Fruit fly (Drosophila melanogaster) whole organism, embryonic: ENCODE results near the gene CG15418.

Experiments used
- ATbp ChIP-seq: fragments of 200-800 bp; sonication (Bioruptor generic); optimal IDR thresholded peaks from 2 replicates; lab custom pipeline; 2017; ENCODE audit warnings: missing biosample characterization, mild to moderate bottlenecking, missing genetic modification characterization, missing genetic modification reagents
- Atf6 ChIP-seq: fragments of 200-800 bp; sonication (Bioruptor generic); IDR thresholded peaks from 2 replicates; pipeline ENCODE4 v1.3.6; 2022; ENCODE audit warnings: missing biosample characterization, missing genetic modification characterization
- Awh ChIP-seq: fragments of 200-800 bp; sonication (Bioruptor generic); IDR thresholded peaks from 2 replicates; pipeline ENCODE4, ENCODE4 v1.3.6; 2022; ENCODE audit warnings: missing biosample characterization, missing genetic modification characterization
- CG10366 ChIP-seq: fragments of 200-800 bp; sonication (Bioruptor generic); IDR thresholded peaks from 2 replicates; pipeline ENCODE4 v1.3.6; 2022; ENCODE audit warnings: missing biosample characterization, missing genetic modification characterization
- CG11085 ChIP-seq: fragments of 200-800 bp; sonication (Bioruptor generic); IDR thresholded peaks from 2 replicates; pipeline ENCODE4 v1.3.6; 2022; ENCODE audit warnings: missing biosample characterization, missing genetic modification characterization
- CG15514 ChIP-seq: fragments of 200-800 bp; sonication (Bioruptor generic); optimal IDR thresholded peaks from 3 replicates; lab custom pipeline; 2017; ENCODE audit warnings: missing biosample characterization, missing genetic modification characterization, mild to moderate bottlenecking, moderate library complexity, missing genetic modification reagents
- CG17568 ChIP-seq: fragments of 200-800 bp; sonication (Bioruptor generic); optimal IDR thresholded peaks from 2 replicates; lab custom pipeline; 2018; ENCODE audit warnings: missing biosample characterization, mild to moderate bottlenecking, missing genetic modification characterization, moderate library complexity
- CG17802 ChIP-seq: fragments of 200-800 bp; sonication (Bioruptor generic); optimal IDR thresholded peaks from 2 replicates; lab custom pipeline; 2018; ENCODE audit warnings: missing biosample characterization, mild to moderate bottlenecking, missing genetic modification characterization, moderate library complexity
- CG18262 ChIP-seq: fragments of 200-800 bp; optimal IDR thresholded peaks from 3 replicates; lab custom pipeline; 2019; ENCODE audit warnings: missing biosample characterization, mild to moderate bottlenecking, missing genetic modification characterization, moderate library complexity
- CG18764 ChIP-seq: fragments of 200-800 bp; sonication (Bioruptor generic); optimal IDR thresholded peaks from 3 replicates; lab custom pipeline; 2016; ENCODE audit warnings: missing biosample characterization, missing genetic modification characterization
- CG2889 ChIP-seq: fragments of 200-800 bp; sonication (Bioruptor generic); IDR thresholded peaks from 3 replicates; pipeline ENCODE4 v1.3.6; 2022; ENCODE audit warnings: missing biosample characterization, missing genetic modification characterization
- CG3163 ChIP-seq: fragments of 200-800 bp; sonication (Bioruptor generic); optimal IDR thresholded peaks from 3 replicates; lab custom pipeline; 2016; ENCODE audit warnings: missing biosample characterization, missing genetic modification characterization
- CG34376 ChIP-seq: fragments of 200-800 bp; sonication (Bioruptor generic); optimal IDR thresholded peaks from 2 replicates; lab custom pipeline; 2018; ENCODE audit warnings: missing biosample characterization, mild to moderate bottlenecking, missing genetic modification characterization
- CG42726 ChIP-seq: fragments of 200-800 bp; sonication (Bioruptor generic); IDR thresholded peaks from 2 replicates; pipeline ENCODE4 v1.3.6; 2022; ENCODE audit warnings: missing biosample characterization, missing genetic modification characterization; ENCODE audit not compliant: partially characterized antibody
- CG43689 ChIP-seq: fragments of 200-800 bp; sonication (Bioruptor generic); IDR thresholded peaks from 2 replicates; pipeline ENCODE4 v1.3.6; 2022; ENCODE audit warnings: missing biosample characterization, missing genetic modification characterization
- CG4424 ChIP-seq: fragments of 200-800 bp; sonication (Bioruptor generic); optimal IDR thresholded peaks from 3 replicates; lab custom pipeline; 2016; ENCODE audit warnings: missing biosample characterization, missing genetic modification characterization
- CG7745 ChIP-seq: fragments of 200-800 bp; sonication (Bioruptor generic); optimal IDR thresholded peaks from 2 replicates; lab custom pipeline; 2018; ENCODE audit warnings: missing biosample characterization, mild to moderate bottlenecking, missing genetic modification characterization, moderate library complexity
- Drgx ChIP-seq: fragments of 200-800 bp; sonication (Bioruptor generic); IDR thresholded peaks from 2 replicates; pipeline ENCODE4 v1.3.6; 2022; ENCODE audit warnings: missing biosample characterization, missing genetic modification characterization
- E2f2 ChIP-seq: fragments of 200-800 bp; sonication (Bioruptor generic); IDR thresholded peaks from 2 replicates; pipeline ENCODE4 v1.3.6; 2022; ENCODE audit warnings: missing biosample characterization, missing genetic modification characterization
- Elba2 ChIP-seq: fragments of 200-800 bp; sonication (Bioruptor generic); optimal IDR thresholded peaks from 3 replicates; lab custom pipeline; 2016; ENCODE audit warnings: missing biosample characterization, missing genetic modification characterization
- Hand ChIP-seq: fragments of 200-800 bp; sonication (Bioruptor generic); optimal IDR thresholded peaks from 2 replicates; lab custom pipeline; 2017; ENCODE audit warnings: mild to moderate bottlenecking, missing biosample characterization, missing genetic modification reagents, missing genetic modification characterization
- Hey ChIP-seq: fragments of 200-800 bp; sonication (Bioruptor generic); optimal IDR thresholded peaks from 3 replicates; lab custom pipeline; 2018; ENCODE audit warnings: missing biosample characterization, mild to moderate bottlenecking, missing genetic modification characterization
- Jarid2 ChIP-seq: fragments of 200-800 bp; sonication (Bioruptor generic); optimal IDR thresholded peaks from 3 replicates; lab custom pipeline; 2017; ENCODE audit warnings: mild to moderate bottlenecking, missing biosample characterization, missing genetic modification reagents, missing genetic modification characterization
- Mad ChIP-seq: fragments of 200-800 bp; sonication (Bioruptor generic); optimal IDR thresholded peaks from 2 replicates; lab custom pipeline; 2016; ENCODE audit warnings: missing biosample characterization, missing genetic modification characterization
- Myb ChIP-seq: fragments of 200-800 bp; sonication (Bioruptor generic); optimal IDR thresholded peaks from 2 replicates; lab custom pipeline; 2016; ENCODE audit warnings: missing biosample characterization, missing genetic modification characterization
- NC2β ChIP-seq: fragments of 200-800 bp; sonication (Bioruptor generic); optimal IDR thresholded peaks from 2 replicates; lab custom pipeline; 2016; ENCODE audit warnings: missing biosample characterization, missing genetic modification characterization
- TFAM ChIP-seq: fragments of 200-800 bp; sonication (Bioruptor generic); optimal IDR thresholded peaks from 2 replicates; lab custom pipeline; 2017; ENCODE audit warnings: missing biosample characterization, missing genetic modification characterization, inconsistent platforms
- ac ChIP-seq: fragments of 200-800 bp; sonication (Bioruptor generic); optimal IDR thresholded peaks from 3 replicates; lab custom pipeline; 2017; ENCODE audit warnings: missing biosample characterization, mild to moderate bottlenecking, missing genetic modification characterization
- bab2 ChIP-seq: fragments of 200-800 bp; sonication (Bioruptor generic); optimal IDR thresholded peaks from 2 replicates; lab custom pipeline; 2016; ENCODE audit warnings: missing biosample characterization, missing genetic modification characterization
- bigmax ChIP-seq: fragments of 200-800 bp; sonication (Bioruptor generic); optimal IDR thresholded peaks from 2 replicates; lab custom pipeline; 2018; ENCODE audit warnings: missing biosample characterization, mild to moderate bottlenecking, missing genetic modification characterization
- bsh ChIP-seq, 2 experiments: fragments of 200-800 bp; sonication (Bioruptor generic); optimal IDR thresholded peaks; 2 replicates each; lab custom pipeline; 2017 to 2018; ENCODE audit warnings: mild to moderate bottlenecking in 2 of 2, missing biosample characterization in 2 of 2, missing genetic modification characterization in 2 of 2, moderate library complexity in 1 of 2
- chinmo ChIP-seq: fragments of 200-800 bp; sonication (Bioruptor generic); IDR thresholded peaks from 4 replicates; pipeline ENCODE4 v1.3.6; 2022; ENCODE audit warnings: missing biosample characterization, missing genetic modification characterization; ENCODE audit not compliant: partially characterized antibody
- fd96Cb ChIP-seq: fragments of 200-800 bp; sonication (Bioruptor generic); optimal IDR thresholded peaks from 2 replicates; lab custom pipeline; 2018; ENCODE audit warnings: missing biosample characterization, mild to moderate bottlenecking, missing genetic modification characterization, moderate library complexity
- gem ChIP-seq: fragments of 200-800 bp; sonication (Bioruptor generic); optimal IDR thresholded peaks from 2 replicates; lab custom pipeline; 2019; ENCODE audit warnings: missing biosample characterization, mild to moderate bottlenecking, missing genetic modification characterization, moderate library complexity
- gfzf ChIP-seq: fragments of 200-800 bp; sonication (Bioruptor generic); optimal IDR thresholded peaks from 2 replicates; lab custom pipeline; 2016; ENCODE audit warnings: missing biosample characterization, mild to moderate bottlenecking, missing genetic modification characterization, moderate library complexity
- gsb ChIP-seq: fragments of 200-800 bp; sonication (Bioruptor generic); IDR thresholded peaks from 2 replicates; pipeline ENCODE4 v1.3.6; 2022; ENCODE audit warnings: missing biosample characterization, missing genetic modification characterization
- mld ChIP-seq: fragments of 200-800 bp; sonication (Bioruptor generic); IDR thresholded peaks from 3 replicates; pipeline ENCODE4 v1.3.6; 2022; ENCODE audit warnings: missing biosample characterization, missing genetic modification characterization; ENCODE audit not compliant: partially characterized antibody
- nerfin-1 ChIP-seq: fragments of 200-800 bp; sonication (Bioruptor generic); optimal IDR thresholded peaks from 3 replicates; lab custom pipeline; 2019; ENCODE audit warnings: missing biosample characterization, mild to moderate bottlenecking, missing genetic modification characterization, moderate library complexity
- nerfin-2 ChIP-seq: fragments of 200-800 bp; sonication (Bioruptor generic); IDR thresholded peaks from 2 replicates; pipeline ENCODE4 v1.3.6; 2022; ENCODE audit warnings: missing biosample characterization, missing genetic modification characterization; ENCODE audit not compliant: partially characterized antibody
- nom ChIP-seq: fragments of 200-800 bp; sonication (Bioruptor generic); optimal IDR thresholded peaks from 2 replicates; lab custom pipeline; 2017; ENCODE audit warnings: missing biosample characterization, missing genetic modification characterization, mild to moderate bottlenecking, moderate library complexity, missing genetic modification reagents
- pb ChIP-seq: fragments of 200-800 bp; sonication (Bioruptor generic); optimal IDR thresholded peaks from 3 replicates; lab custom pipeline; 2016; ENCODE audit warnings: missing biosample characterization, missing genetic modification characterization
- psq ChIP-seq: fragments of 200-800 bp; sonication (Bioruptor generic); optimal IDR thresholded peaks from 2 replicates; lab custom pipeline; 2017; ENCODE audit warnings: missing biosample characterization, missing genetic modification characterization
- repo ChIP-seq: fragments of 200-800 bp; sonication (Bioruptor generic); optimal IDR thresholded peaks from 2 replicates; lab custom pipeline; 2016; ENCODE audit warnings: missing biosample characterization, missing genetic modification characterization
- rib ChIP-seq: fragments of 200-800 bp; sonication (Bioruptor generic); IDR thresholded peaks from 2 replicates; pipeline ENCODE4 v1.3.6; 2022; ENCODE audit warnings: missing biosample characterization, missing genetic modification characterization
- sens ChIP-seq: fragments of 200-800 bp; sonication (Bioruptor generic); peaks from one replicate; lab custom pipeline; 2016; ENCODE audit warnings: missing biosample characterization, missing genetic modification characterization
- seq ChIP-seq: fragments of 200-800 bp; sonication (Bioruptor generic); IDR thresholded peaks from 2 replicates; pipeline ENCODE4 v1.3.6; 2022; ENCODE audit warnings: missing biosample characterization, missing genetic modification characterization
- sqz ChIP-seq: fragments of 200-800 bp; sonication (Bioruptor generic); optimal IDR thresholded peaks from 3 replicates; lab custom pipeline; 2018; ENCODE audit warnings: missing biosample characterization, mild to moderate bottlenecking, missing genetic modification characterization
- ssp ChIP-seq: fragments of 200-800 bp; sonication (Bioruptor generic); IDR thresholded peaks from 2 replicates; pipeline ENCODE4 v1.3.6; 2022; ENCODE audit warnings: missing biosample characterization, missing genetic modification characterization
- vvl ChIP-seq: fragments of 200-800 bp; sonication (Bioruptor generic); IDR thresholded peaks from 2 replicates; pipeline ENCODE4 v1.3.6; 2022; ENCODE audit warnings: missing biosample characterization, missing genetic modification characterization
- z ChIP-seq: fragments of 200-800 bp; sonication (Bioruptor generic); IDR thresholded peaks from 3 replicates; pipeline ENCODE4 v1.3.6; 2022; ENCODE audit warnings: missing biosample characterization, missing genetic modification characterization
- zen ChIP-seq: fragments of 200-800 bp; sonication (Bioruptor generic); optimal IDR thresholded peaks from 3 replicates; lab custom pipeline; 2018; ENCODE audit warnings: missing biosample characterization, mild to moderate bottlenecking, missing genetic modification characterization, moderate library complexity

The CG15418 gene

DNA sequence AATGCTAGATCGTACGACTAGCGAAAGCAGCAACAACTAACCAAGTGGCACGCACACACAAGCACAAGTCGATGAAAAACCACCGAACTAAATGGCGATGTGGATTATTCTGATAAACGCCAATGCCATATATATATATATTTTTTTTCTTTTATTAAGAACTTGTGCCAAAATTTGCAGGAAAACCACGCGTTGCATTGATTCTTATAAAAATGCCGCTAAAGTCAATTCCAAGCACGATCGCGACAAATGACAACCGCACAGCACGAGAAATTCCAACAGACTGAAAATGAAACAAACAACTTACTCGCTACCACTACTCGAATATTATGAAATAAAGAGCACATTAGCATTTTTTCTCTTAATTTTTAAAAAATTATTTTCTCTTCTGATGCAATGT is 35.2 kb upstream of the CG15418 start, which contains the start of gene for (continued):
- no peak for TF ChIP-seq CG43689 (GFP tag; lab: Robert Waterston, UW)
- no peak for TF ChIP-seq CG17568
- no peak for TF ChIP-seq fd96Cb (tag; lab: Kevin White, UChicago)
- TF ChIP-seq seq: no peak
- TF ChIP-seq ATbp: no peak
- peak; percentile 20 for TF ChIP-seq sens (GFP tag; lab: Kevin White, UChicago)
- TF ChIP-seq CG18262 (tag; lab: Kevin White, UChicago): no peak
- TF ChIP-seq CG15514 (GFP tag; lab: Kevin White, UChicago): no peak
- TF ChIP-seq Myb (GFP tag; lab: Kevin White, UChicago): no peak
- no peak for TF ChIP-seq CG17802 (tag; lab: Kevin White, UChicago)
- TF ChIP-seq gem (tag; lab: Kevin White, UChicago): no peak
- no peak for TF ChIP-seq mld
- no peak for TF ChIP-seq CG34376 (GFP tag; lab: Kevin White, UChicago)
- peak; percentile 64 for TF ChIP-seq CG3163 (GFP tag; lab: Kevin White, UChicago)
- TF ChIP-seq CG10366 (GFP tag; lab: Robert Waterston, UW): no peak
- no peak for TF ChIP-seq ssp
- TF ChIP-seq rib: no peak
- no peak for TF ChIP-seq repo (GFP tag; lab: Kevin White, UChicago)
- peak; percentile 42; the same call in 1 of the 2 replicates for TF ChIP-seq vvl
- no peak for TF ChIP-seq CG11085 (GFP tag; lab: Robert Waterston, UW)
- no peak for TF ChIP-seq CG7745 (tag; lab: Kevin White, UChicago)
- TF ChIP-seq chinmo: 0 out of 4 replicates have a peak, but pooled peaks have one; percentile 34
- TF ChIP-seq bigmax (GFP tag; lab: Kevin White, UChicago): no peak
- TF ChIP-seq Awh (GFP tag; lab: Robert Waterston, UW): no peak
- peak; percentile 31 for TF ChIP-seq nom
- TF ChIP-seq Atf6 (GFP tag; lab: Robert Waterston, UW): no peak
- TF ChIP-seq E2f2 (GFP tag; lab: Robert Waterston, UW): no peak
- TF ChIP-seq Jarid2 (GFP tag; lab: Kevin White, UChicago): peak; percentile 96
- no peak for TF ChIP-seq Elba2 (GFP tag; lab: Kevin White, UChicago)
- no peak for TF ChIP-seq nerfin-1 (tag; lab: Kevin White, UChicago)
- TF ChIP-seq nerfin-2: no peak
- no peak for TF ChIP-seq sqz (GFP tag; lab: Kevin White, UChicago)
- no peak for TF ChIP-seq Mad (GFP tag; lab: Kevin White, UChicago)
- no peak for TF ChIP-seq bsh (GFP tag; optimal IDR thresholded peaks at IDR 0.05; lab: Kevin White, UChicago)
- no peak for TF ChIP-seq gsb (GFP tag; lab: Robert Waterston, UW)
- no peak for TF ChIP-seq TFAM (GFP tag; lab: Kevin White, UChicago)
- TF ChIP-seq psq (GFP tag; lab: Kevin White, UChicago): no peak
- no peak for TF ChIP-seq Hey (tag; lab: Kevin White, UChicago)
- no peak for TF ChIP-seq Hand
- TF ChIP-seq z (GFP tag; lab: Robert Waterston, UW): no peak
- no peak for TF ChIP-seq CG18764
- no peak for TF ChIP-seq Drgx (GFP tag; lab: Robert Waterston, UW)
- no peak for TF ChIP-seq pb (GFP tag; lab: Kevin White, UChicago)
- no peak for TF ChIP-seq bab2 (GFP tag; lab: Kevin White, UChicago)
- TF ChIP-seq CG4424 (GFP tag; lab: Kevin White, UChicago): no peak
- TF ChIP-seq CG2889: no peak
- no peak for TF ChIP-seq NC2β (GFP tag; lab: Kevin White, UChicago)
- TF ChIP-seq zen (tag; lab: Kevin White, UChicago): no peak
- no peak for TF ChIP-seq gfzf
- peak; percentile 38; the same call in 1 of the 2 replicates for TF ChIP-seq CG42726 (GFP tag; lab: Robert Waterston, UW)
- TF ChIP-seq ac: no peak
